Worm (Caenorhabditis elegans) whole organism, L4/young adult: ENCODE data around the gene cdk-11.1.

ENCODE experiments used
- W03F9.2 ChIP-seq: fragments of 150-350 bp; optimal IDR thresholded peaks from 2 replicates; lab custom pipeline; 2014; ENCODE audit warnings: missing biosample characterization, missing genetic modification characterization
- dao-5 ChIP-seq: sonication (generic microtip); optimal IDR thresholded peaks from 2 replicates; lab custom pipeline; 2016; ENCODE audit warnings: missing genotype, missing genetic modification characterization, moderate library complexity, missing compliant biosample characterization
- him-1 ChIP-seq: sonication (generic microtip); optimal IDR thresholded peaks from 2 replicates; lab custom pipeline; 2016; ENCODE audit warnings: missing genotype, missing genetic modification reagents, missing genetic modification characterization, missing compliant biosample characterization

ce11 chrII:7722784-7723183 lies 23.7 kb downstream of the cdk-11.1 start:
- no peak for TF ChIP-seq him-1
- no peak for TF ChIP-seq dao-5 (tag; lab: Kevin White, UChicago)
- TF ChIP-seq W03F9.2 (tag; lab: Kevin White, UChicago): no peak
